Worm (Caenorhabditis elegans) whole organism, L2 larva: ENCODE measurements around the gene srj-6.

Experiments
- R02D3.7 ChIP-seq: fragments of 150-350 bp; optimal IDR thresholded peaks from 2 replicates; lab custom pipeline; 2014; ENCODE audit warnings: missing biosample characterization, missing genetic modification characterization
- alr-1 ChIP-seq: fragments of 150-350 bp; optimal IDR thresholded peaks from 2 replicates; lab custom pipeline; 2014; ENCODE audit warnings: missing biosample characterization, missing genetic modification characterization
- aly-2 ChIP-seq: fragments of 150-350 bp; optimal IDR thresholded peaks from 2 replicates; lab custom pipeline; 2014; ENCODE audit warnings: missing biosample characterization, missing genetic modification characterization
- crh-2 ChIP-seq: sonication (generic microtip); optimal IDR thresholded peaks from 2 replicates; lab custom pipeline; 2017; ENCODE audit warnings: missing biosample characterization, missing genetic modification characterization
- lin-39 ChIP-seq: fragments of 150-350 bp; optimal IDR thresholded peaks from 2 replicates; lab custom pipeline; 2014; ENCODE audit warnings: missing biosample characterization, missing genetic modification reagents, missing genetic modification characterization
- lsy-2 ChIP-seq, 2 experiments: fragments of 150-350 bp in 1 of 2; sonication (generic microtip) in 1 of 2; optimal IDR thresholded peaks; 2 replicates each; lab custom pipeline; 2014 to 2017; ENCODE audit warnings: missing biosample characterization in 2 of 2, missing genetic modification characterization in 2 of 2
- mdl-1 ChIP-seq, 2 experiments: fragments of 150-350 bp in 1 of 2; sonication (generic microtip) in 1 of 2; optimal IDR thresholded peaks; 2 replicates each; lab custom pipeline; 2017; ENCODE audit warnings: missing biosample characterization in 2 of 2, missing genetic modification characterization in 2 of 2
- snpc-4 ChIP-seq: fragments of 150-350 bp; optimal IDR thresholded peaks from 2 replicates; lab custom pipeline; 2014; ENCODE audit warnings: missing biosample characterization, missing genetic modification characterization
- zag-1 ChIP-seq: fragments of 150-350 bp; optimal IDR thresholded peaks from 2 replicates; lab custom pipeline; 2014; ENCODE audit warnings: missing biosample characterization, missing genetic modification characterization

- TF ChIP-seq aly-2 (tag; lab: Kevin White, UChicago) (no peak), crh-2 (tag; lab: Kevin White, UChicago) (no peak), snpc-4 (no peak), R02D3.7 (no peak), mdl-1 (tag; optimal IDR thresholded peaks at IDR 0.05; lab: Kevin White, UChicago) (no peak), lsy-2 (tag; optimal IDR thresholded peaks at IDR 0.05; lab: Kevin White, UChicago) (no peak), alr-1 (tag; lab: Kevin White, UChicago) (no peak), zag-1 (no peak), lin-39 (tag; lab: Kevin White, UChicago) (no peak)
These were observed 22.5 kb downstream of the srj-6 start for ce11 chrV:631832-632231.
